Fruit fly (Drosophila melanogaster): ENCODE results near the gene CG45095.

Gene CG45095

dm6 chr3R:25074558-25074964 lies 27.8 kb upstream of the CG45095 start, which contains the start of the genes shams and CG11920 (continued):
- TF ChIP-seq ems (GFP tag; optimal IDR thresholded peaks at IDR 0.05) (no peak), CG6654 (GFP tag; optimal IDR thresholded peaks at IDR 0.05) (no peak), Dp (GFP tag; optimal IDR thresholded peaks at IDR 0.05) (peak; percentile 30), Optix (GFP tag; IDR thresholded peaks at IDR 0.05) (no peak), CTCF (GFP tag; optimal IDR thresholded peaks at IDR 0.05) (no peak), HmgZ (tag; optimal IDR thresholded peaks at IDR 0.05) (peak; percentile 23), onecut (GFP tag; IDR thresholded peaks at IDR 0.05) (no peak), Six4 (GFP tag; optimal IDR thresholded peaks at IDR 0.05) (no peak), btn (GFP tag; optimal IDR thresholded peaks at IDR 0.05) (no peak), sob (GFP tag; IDR thresholded peaks at IDR 0.05) (no peak), Spps (tag; optimal IDR thresholded peaks at IDR 0.05) (peak; percentile 3), CG9437 (GFP tag; optimal IDR thresholded peaks at IDR 0.05) (peak; percentile 2), lola (GFP tag; optimal IDR thresholded peaks at IDR 0.05) (peak in 1 of 3 experiments; percentile 25), CG3163 (GFP tag; optimal IDR thresholded peaks at IDR 0.05) (no peak), lab (GFP tag; optimal IDR thresholded peaks at IDR 0.05) (no peak), CG7839 (tag; optimal IDR thresholded peaks at IDR 0.05) (no peak), Side (GFP tag; optimal IDR thresholded peaks at IDR 0.05) (no peak), Abd-B (GFP tag; optimal IDR thresholded peaks at IDR 0.05) (no peak), HLH4C (GFP tag; IDR thresholded peaks at IDR 0.05; ENCODE audit: partially characterized antibody) (peak; percentile 67), ewg (GFP tag; optimal IDR thresholded peaks at IDR 0.05) (no peak), Neu2 (GFP tag; optimal IDR thresholded peaks at IDR 0.05; ENCODE audit: borderline replicate concordance) (no peak), crol (GFP tag; IDR thresholded peaks at IDR 0.05) (no peak), bowl (GFP tag; IDR thresholded peaks at IDR 0.05) (no peak), nerfin-1 (tag; optimal IDR thresholded peaks at IDR 0.05) (peak; percentile 48), Hand (GFP tag; optimal IDR thresholded peaks at IDR 0.05) (no peak), lbe (GFP tag; optimal IDR thresholded peaks at IDR 0.05) (peak; percentile 59), CG6254 (GFP tag; optimal IDR thresholded peaks at IDR 0.05) (no peak), CG3281 (GFP tag; optimal IDR thresholded peaks at IDR 0.05) (no peak), CG2116 (GFP tag; optimal IDR thresholded peaks at IDR 0.05) (peak; percentile 80), CG13775 (GFP tag; optimal IDR thresholded peaks at IDR 0.05) (peak; percentile 18), slou (GFP tag; optimal IDR thresholded peaks at IDR 0.05) (no peak), tll (GFP tag; optimal IDR thresholded peaks at IDR 0.05) (no peak), peb (GFP tag; IDR thresholded peaks at IDR 0.05) (no peak), dmrt11E (tag; optimal IDR thresholded peaks at IDR 0.05) (peak; percentile 3), slbo (GFP tag; IDR thresholded peaks at IDR 0.05) (no peak; the same call in 1 of the 2 replicates), CG3838 (GFP tag; optimal IDR thresholded peaks at IDR 0.05) (peak; percentile 36), C15 (GFP tag; IDR thresholded peaks at IDR 0.05) (no peak), dysf (GFP tag; IDR thresholded peaks at IDR 0.05) (no peak), CG10979 (tag; optimal IDR thresholded peaks at IDR 0.05) (peak; percentile 13), CG4707 (GFP tag; optimal IDR thresholded peaks at IDR 0.05) (no peak), vnd (GFP tag; IDR thresholded peaks at IDR 0.05; ENCODE audit: partially characterized antibody) (peak; percentile 52; the same call in 1 of the 3 replicates), H15 (GFP tag; IDR thresholded peaks at IDR 0.05) (no peak), Bgb (GFP tag; IDR thresholded peaks at IDR 0.05; ENCODE audit: partially characterized antibody) (peak; percentile 60), CG15696 (tag; optimal IDR thresholded peaks at IDR 0.05) (no peak), Myb (GFP tag; optimal IDR thresholded peaks at IDR 0.05) (no peak), Hr39 (optimal IDR thresholded peaks at IDR 0.05) (no peak), CG4617 (GFP tag; optimal IDR thresholded peaks at IDR 0.05; ENCODE audit: borderline replicate concordance) (peak; percentile 60), gro (GFP tag; optimal IDR thresholded peaks at IDR 0.05) (peak; percentile 40), MESR4 (GFP tag; optimal IDR thresholded peaks at IDR 0.05) (peak; percentile 50), E2f2 (GFP tag; IDR thresholded peaks at IDR 0.05) (peak; percentile 45; the same call in 1 of the 2 replicates), Scr (GFP tag; IDR thresholded peaks at IDR 0.05; ENCODE audit: partially characterized antibody) (peak; percentile 66)

Measured in whole organism, embryonic.